Worm (Caenorhabditis elegans): ENCODE results near the gene col-185.

DNA sequence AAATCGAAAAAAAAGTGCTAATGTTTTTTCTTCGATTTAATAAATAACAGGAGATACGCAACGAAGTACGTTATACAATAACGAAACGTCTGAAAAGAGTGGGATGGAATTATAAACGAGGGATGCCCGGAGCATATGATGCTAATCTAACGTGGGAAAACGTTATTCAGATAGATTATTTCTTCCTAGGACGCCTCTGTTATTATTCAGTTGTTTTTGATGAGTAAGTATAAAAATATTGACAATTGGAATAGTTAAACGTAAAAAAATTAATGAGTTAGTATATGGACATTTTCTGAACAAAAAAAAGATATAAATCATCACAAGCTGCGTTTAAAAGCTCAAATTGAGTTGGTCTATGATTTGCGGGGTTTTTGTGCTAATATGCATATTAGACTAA is 26.1 kb downstream of the col-185 start, which contains the start of gene srd-51:
- TF ChIP-seq mdl-1 (tag; optimal IDR thresholded peaks at IDR 0.05) (no peak), egl-27 (tag; optimal IDR thresholded peaks at IDR 0.05) (no peak), nhr-76 (tag; optimal IDR thresholded peaks at IDR 0.05) (no peak), ztf-11 (tag; optimal IDR thresholded peaks at IDR 0.05) (no peak), nhr-25 (tag; optimal IDR thresholded peaks at IDR 0.05) (no peak), elt-3 (tag; optimal IDR thresholded peaks at IDR 0.05) (no peak)

All from whole organism, L3 larva.